Worm (Caenorhabditis elegans): ENCODE measurements around the gene ZC116.5.

ZC116.5 gene

DNA sequence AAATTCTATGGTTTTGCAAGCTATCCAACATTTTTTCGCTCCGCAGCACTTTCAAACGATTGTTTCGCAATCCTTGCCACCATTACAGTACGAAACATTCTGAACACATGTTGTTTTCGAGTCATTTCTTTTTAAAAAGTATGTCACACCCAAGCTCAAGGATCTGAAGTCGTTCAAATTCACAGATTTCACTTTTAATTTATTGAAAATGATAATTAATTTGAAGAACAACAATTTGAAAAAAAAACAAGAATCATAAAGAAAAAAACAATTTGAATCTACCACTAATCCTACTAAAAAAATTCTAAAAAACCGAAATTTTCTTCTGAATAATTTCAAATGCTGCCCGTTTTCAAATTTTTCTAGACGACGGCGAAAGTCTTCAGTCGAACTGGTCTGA, 16.4 kb downstream of the ZC116.5 start, which contains the start of gene C14C10.2:
TSS of gene C14C10.2 (minus strand) at position 101 of the 400 bp plus-strand sequence.
- TF ChIP-seq lin-32 (GFP tag; optimal IDR thresholded peaks at IDR 0.05) (no peak), unc-120 (tag; optimal IDR thresholded peaks at IDR 0.05; ENCODE audit: poor library complexity, severe bottlenecking) (no peak), ces-1 (GFP tag; optimal IDR thresholded peaks at IDR 0.05) (no peak), lsy-2 (tag; optimal IDR thresholded peaks at IDR 0.05) (no peak), ceh-43 (GFP tag; optimal IDR thresholded peaks at IDR 0.05) (no peak), blmp-1 (tag; optimal IDR thresholded peaks at IDR 0.05) (no peak)

DNA sequence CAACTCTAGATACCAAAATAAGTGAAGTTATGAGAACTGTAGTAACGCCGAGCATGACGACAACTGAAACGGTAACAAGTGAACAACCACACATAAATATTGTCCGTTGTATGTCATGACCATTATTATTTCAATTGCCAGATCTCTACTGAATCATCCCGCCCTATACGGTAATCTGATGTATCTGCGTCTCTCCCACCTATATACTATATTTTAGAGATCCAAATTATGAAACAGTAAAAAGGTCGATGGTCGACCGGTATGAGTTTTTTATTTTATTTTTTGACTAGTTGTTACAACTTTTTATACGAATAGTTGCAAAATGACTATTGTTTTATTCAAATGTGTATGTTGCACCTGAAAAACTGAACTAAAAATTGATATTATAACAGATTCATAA, 18.2 kb downstream of the ZC116.5 start, which contains the start of gene ttr-43:
TSS of gene ttr-43 (minus strand) at position 101 of the 400 bp plus-strand sequence.
- no peak for TF ChIP-seq hlh-1 (tag; optimal IDR thresholded peaks at IDR 0.05)
- TF ChIP-seq blmp-1 (tag; optimal IDR thresholded peaks at IDR 0.05), result no peak
- TF ChIP-seq lin-32 (GFP tag; optimal IDR thresholded peaks at IDR 0.05), result no peak
- no peak for TF ChIP-seq nhr-76 (tag; optimal IDR thresholded peaks at IDR 0.05)
- no peak for TF ChIP-seq nhr-12 (tag; optimal IDR thresholded peaks at IDR 0.05)
- TF ChIP-seq bed-3 (GFP tag; optimal IDR thresholded peaks at IDR 0.05), result no peak
- no peak for TF ChIP-seq snpc-4 (tag; optimal IDR thresholded peaks at IDR 0.05)
- TF ChIP-seq lsy-2 (tag; optimal IDR thresholded peaks at IDR 0.05), result no peak
- TF ChIP-seq M03D4.4 (tag; optimal IDR thresholded peaks at IDR 0.05), result no peak
- no peak for TF ChIP-seq ceh-39 (tag; optimal IDR thresholded peaks at IDR 0.05)
- no peak for TF ChIP-seq sptf-1 (tag; optimal IDR thresholded peaks at IDR 0.05)

DNA sequence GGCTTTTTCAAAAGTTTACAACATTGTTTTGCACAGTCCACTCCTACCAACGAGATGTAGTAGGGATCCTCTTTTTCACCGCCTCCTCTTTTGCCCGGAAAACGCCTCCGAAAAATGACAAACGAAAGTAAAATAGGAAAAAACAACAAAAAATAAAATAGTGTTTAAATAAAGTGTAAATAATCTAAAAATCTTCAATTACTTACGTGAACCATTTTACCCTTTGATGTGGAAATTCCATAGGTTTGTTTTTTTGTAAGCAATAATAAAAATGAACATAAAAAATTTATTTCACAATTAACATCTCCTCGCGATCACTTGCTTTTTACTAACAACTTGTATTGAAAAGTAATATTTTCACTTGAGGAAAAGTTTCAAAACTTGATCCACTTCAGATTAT, 20.7 kb downstream of the ZC116.5 start, which contains the start of gene C14C10.1:
TSS of gene C14C10.1 (plus strand) at position 301 of the 400 bp plus-strand sequence.
- TF ChIP-seq cnd-1 (tag; optimal IDR thresholded peaks at IDR 0.05), result no peak
- TF ChIP-seq tbx-8 (GFP tag; optimal IDR thresholded peaks at IDR 0.05), result no peak
- no peak for TF ChIP-seq ceh-39 (tag; optimal IDR thresholded peaks at IDR 0.05)
- TF ChIP-seq unc-120 (tag; optimal IDR thresholded peaks at IDR 0.05; ENCODE audit: poor library complexity, severe bottlenecking), result no peak
- no peak for TF ChIP-seq unc-39 (tag; optimal IDR thresholded peaks at IDR 0.05)
- TF ChIP-seq ces-1 (GFP tag; optimal IDR thresholded peaks at IDR 0.05), result no peak
- TF ChIP-seq ceh-83 (GFP tag; optimal IDR thresholded peaks at IDR 0.05), result no peak
- no peak for TF ChIP-seq snpc-4 (tag; optimal IDR thresholded peaks at IDR 0.05)
- no peak for TF ChIP-seq nhr-28 (tag; optimal IDR thresholded peaks at IDR 0.05)

DNA sequence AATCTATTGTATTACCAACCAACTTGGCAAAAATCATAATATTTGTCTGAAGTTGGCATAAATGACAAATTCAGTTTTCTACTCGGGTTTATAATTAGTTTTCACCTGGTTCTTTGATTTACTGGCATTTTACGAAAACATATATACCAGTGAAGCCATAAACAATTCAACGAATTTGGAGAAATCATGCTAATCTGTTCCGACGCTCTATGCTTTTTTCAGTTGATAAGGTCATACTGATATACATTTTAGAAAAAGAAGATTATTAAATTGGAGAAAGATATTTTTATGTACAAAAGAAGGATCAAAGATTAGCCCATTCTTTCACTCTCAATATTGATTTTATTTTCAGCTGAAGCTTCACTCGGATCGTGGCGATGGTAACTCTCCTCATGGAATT, 22.0 kb downstream of the ZC116.5 start:
- no peak for TF ChIP-seq mab-5 (tag; optimal IDR thresholded peaks at IDR 0.05)
- no peak for TF ChIP-seq tbx-8 (GFP tag; optimal IDR thresholded peaks at IDR 0.05)
- no peak for TF ChIP-seq unc-62 (GFP tag; optimal IDR thresholded peaks at IDR 0.05)
- TF ChIP-seq ceh-83 (GFP tag; optimal IDR thresholded peaks at IDR 0.05), result no peak
- no peak for TF ChIP-seq elt-3 (tag; optimal IDR thresholded peaks at IDR 0.05)
- no peak for TF ChIP-seq zip-8 (tag; optimal IDR thresholded peaks at IDR 0.05)
- no peak for TF ChIP-seq mep-1 (tag; optimal IDR thresholded peaks at IDR 0.05)
- TF ChIP-seq elt-1 (tag; optimal IDR thresholded peaks at IDR 0.05; ENCODE audit: borderline replicate concordance, insufficient read depth), result no peak
- TF ChIP-seq cnd-1 (tag; optimal IDR thresholded peaks at IDR 0.05), result no peak
- TF ChIP-seq lin-13 (tag; optimal IDR thresholded peaks at IDR 0.05), result no peak
- no peak for TF ChIP-seq ham-2 (GFP tag; optimal IDR thresholded peaks at IDR 0.05)

DNA sequence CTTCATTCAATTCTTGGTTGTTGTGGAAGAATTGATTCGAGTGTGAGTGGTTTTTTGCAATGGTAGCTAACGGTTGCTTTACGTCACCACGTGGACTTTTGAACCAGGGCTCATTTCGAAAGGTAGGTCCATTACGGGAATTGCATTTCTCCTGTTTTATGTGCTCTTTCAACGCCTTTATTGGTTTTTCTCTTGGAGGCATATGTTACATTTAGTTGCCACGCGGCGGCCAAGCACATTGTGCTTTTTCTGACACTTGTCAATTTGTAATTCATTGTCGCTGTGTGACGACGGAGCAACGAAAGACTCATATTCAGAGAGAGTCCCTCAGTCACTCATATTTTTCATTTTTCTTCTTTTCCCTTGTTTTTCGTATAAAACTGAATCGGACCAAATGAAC, 24.0 kb downstream of the ZC116.5 start:
- TF ChIP-seq M03D4.4 (tag; optimal IDR thresholded peaks at IDR 0.05) (no peak), elt-1 (tag; optimal IDR thresholded peaks at IDR 0.05; ENCODE audit: borderline replicate concordance, insufficient read depth) (no peak), unc-62 (GFP tag; optimal IDR thresholded peaks at IDR 0.05) (no peak), ceh-83 (GFP tag; optimal IDR thresholded peaks at IDR 0.05) (no peak)

DNA sequence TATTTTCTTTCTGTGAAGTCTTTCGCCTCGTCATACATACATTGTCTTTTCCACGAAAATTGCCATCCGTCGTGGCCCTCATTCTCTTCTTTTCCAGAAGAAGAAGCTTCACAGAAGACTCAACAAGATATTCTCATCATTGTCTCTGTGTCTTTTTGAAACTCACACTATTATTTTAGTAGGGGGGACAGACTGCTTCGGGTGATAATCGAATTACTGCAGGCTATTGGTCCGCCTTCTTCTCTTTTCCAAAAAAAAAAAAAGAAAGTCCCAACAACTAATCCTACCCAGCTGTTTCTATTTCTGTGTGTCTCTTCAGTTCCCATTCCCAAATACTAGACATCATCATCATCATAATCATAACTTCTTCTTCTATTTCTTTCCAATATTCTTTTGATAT, 25.3 kb downstream of the ZC116.5 start:
- TF ChIP-seq ces-1 (GFP tag; optimal IDR thresholded peaks at IDR 0.05) (peak; percentile 94), elt-1 (tag; optimal IDR thresholded peaks at IDR 0.05; ENCODE audit: borderline replicate concordance, insufficient read depth) (no peak)

DNA sequence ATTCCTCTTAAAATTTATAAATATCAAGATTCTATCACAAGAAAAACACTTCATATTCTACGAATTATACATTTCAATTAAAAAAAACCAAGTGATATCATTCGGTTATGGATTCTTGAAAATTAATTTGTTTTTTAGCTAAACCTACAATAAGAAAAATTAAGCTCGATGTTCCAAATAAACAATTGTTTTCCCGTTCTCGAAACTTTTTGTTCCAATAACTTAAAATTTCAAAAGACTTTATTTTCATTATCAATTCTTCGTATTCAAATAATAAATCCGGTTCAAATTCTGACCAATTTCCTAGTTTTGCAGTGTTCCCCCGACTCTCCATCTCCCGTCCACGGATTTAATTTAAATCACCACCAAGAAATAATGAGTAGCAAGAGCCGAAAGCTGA, 29.5 kb downstream of the ZC116.5 start, which contains the start of gene E02A10.3:
TSS of gene E02A10.3 (plus strand) at position 301 of the 400 bp plus-strand sequence.
- TF ChIP-seq nhr-12 (tag; optimal IDR thresholded peaks at IDR 0.05) (no peak), nhr-28 (tag; optimal IDR thresholded peaks at IDR 0.05) (no peak), unc-120 (tag; optimal IDR thresholded peaks at IDR 0.05; ENCODE audit: poor library complexity, severe bottlenecking) (no peak), zip-8 (tag; optimal IDR thresholded peaks at IDR 0.05) (no peak), lin-32 (GFP tag; optimal IDR thresholded peaks at IDR 0.05) (no peak), drap-1 (GFP tag; optimal IDR thresholded peaks at IDR 0.05) (no peak)
